Worm (Caenorhabditis elegans): ENCODE data around the gene trpp-6.

ce11 chrV:10019934-10020333, 28.2 kb downstream of the trpp-6 start:
- TF ChIP-seq ref-1 (GFP tag; conservative IDR thresholded peaks at IDR 0.05) (no peak), ztf-23 (GFP tag; IDR thresholded peaks at IDR 0.05) (no peak), klf-2 (GFP tag; conservative IDR thresholded peaks at IDR 0.05) (no peak)

Data from whole organism, midembryonic.